Worm (Caenorhabditis elegans): ENCODE results near the gene C30B5.6.

The C30B5.6 gene

ce11 chrII:6236093-6236945 is 13.9 kb upstream of the C30B5.6 start:
- TF ChIP-seq lin-35 (GFP tag; optimal IDR thresholded peaks at IDR 0.05) (peak in 1 of 2 experiments; percentile 45), nhr-85 (tag) (peak; percentile 83), dpl-1 (GFP tag; optimal IDR thresholded peaks at IDR 0.05) (peak in 1 of 3 experiments; percentile 3), nhr-20 (tag; optimal IDR thresholded peaks at IDR 0.05) (peak; percentile 25), lin-14 (GFP tag; optimal IDR thresholded peaks at IDR 0.05) (peak; percentile 54), efl-1 (optimal IDR thresholded peaks at IDR 0.05) (no peak), efl-1 (GFP tag; optimal IDR thresholded peaks at IDR 0.05 in 1 of 2) (peak in 1 of 2 experiments; percentile 47), lsy-2 (tag; optimal IDR thresholded peaks at IDR 0.05) (peak in 1 of 2 experiments; percentile 30), nhr-71 (tag; optimal IDR thresholded peaks at IDR 0.05) (peak; percentile 19), elt-3 (tag; optimal IDR thresholded peaks at IDR 0.05) (peak in 1 of 6 experiments; percentile 35), jun-1 (tag; optimal IDR thresholded peaks at IDR 0.05) (no peak), ces-1 (GFP tag; optimal IDR thresholded peaks at IDR 0.05) (no peak), unc-130 (tag; optimal IDR thresholded peaks at IDR 0.05) (no peak), C04F5.9 (tag; optimal IDR thresholded peaks at IDR 0.05) (no peak), hpl-2 (GFP tag; optimal IDR thresholded peaks at IDR 0.05) (no peak), snu-23 (GFP tag; optimal IDR thresholded peaks at IDR 0.05) (peak; percentile 6), blmp-1 (tag; optimal IDR thresholded peaks at IDR 0.05) (peak; percentile 78)

- no peak for TF ChIP-seq skn-1 (tag; optimal IDR thresholded peaks at IDR 0.05)
Measured at ce11 chrII:6235432-6236092, 13.1 kb upstream of the C30B5.6 start, which contains the start of gene T24H7.9. T24H7.9 (minus strand) TSS chrII:6235505.

- TF ChIP-seq ceh-88 (GFP tag; IDR thresholded peaks at IDR 0.05) (no peak), fkh-8 (tag; optimal IDR thresholded peaks at IDR 0.05) (no peak), hpl-2 (GFP tag; optimal IDR thresholded peaks at IDR 0.05) (no peak), efl-1 (optimal IDR thresholded peaks at IDR 0.05) (no peak), efl-1 (GFP tag; optimal IDR thresholded peaks at IDR 0.05 in 1 of 2) (no peak), lin-14 (GFP tag; optimal IDR thresholded peaks at IDR 0.05) (peak; percentile 64)
Measured at ce11 chrII:6230116-6230515, 7.7 kb upstream of the C30B5.6 start.

- TF ChIP-seq unc-86 (tag; optimal IDR thresholded peaks at IDR 0.05) (peak; percentile 15), nhr-12 (tag; optimal IDR thresholded peaks at IDR 0.05) (no peak), lin-14 (GFP tag; optimal IDR thresholded peaks at IDR 0.05) (peak; percentile 36)
Measured at ce11 chrII:6226995-6227394, 4.5 kb upstream of the C30B5.6 start, which contains the start of gene srsy-2. srsy-2 (minus strand) TSS chrII:6227095.

DNA sequence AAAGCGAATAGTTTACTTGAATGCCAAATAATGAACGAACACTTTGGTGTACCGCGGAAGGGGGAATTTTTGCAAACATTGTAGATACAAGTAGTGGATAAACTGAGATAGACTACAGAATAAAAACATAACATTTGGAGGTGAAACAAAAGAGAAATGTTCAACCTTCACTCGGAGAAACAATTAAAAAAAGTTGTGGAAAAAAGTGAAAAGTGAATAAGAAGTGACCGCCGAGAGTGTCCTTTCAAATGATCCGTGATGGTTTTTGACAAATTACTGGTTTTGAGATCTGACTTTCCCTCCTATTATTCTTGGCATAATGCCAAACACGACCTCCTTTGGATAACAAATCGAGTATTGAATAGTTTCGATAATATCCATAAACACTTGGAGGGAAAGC is 1.3 kb upstream of the C30B5.6 start:
- TF ChIP-seq C04F5.9 (tag; optimal IDR thresholded peaks at IDR 0.05) (no peak), aha-1 (tag; optimal IDR thresholded peaks at IDR 0.05) (no peak), nhr-12 (tag; optimal IDR thresholded peaks at IDR 0.05) (no peak), F16B12.6 (tag; optimal IDR thresholded peaks at IDR 0.05) (no peak), unc-30 (tag; optimal IDR thresholded peaks at IDR 0.05) (no peak), jun-1 (tag; optimal IDR thresholded peaks at IDR 0.05) (no peak), fkh-10 (GFP tag; optimal IDR thresholded peaks at IDR 0.05) (no peak), nhr-20 (tag; optimal IDR thresholded peaks at IDR 0.05) (no peak), aly-2 (tag; optimal IDR thresholded peaks at IDR 0.05) (no peak), blmp-1 (tag; optimal IDR thresholded peaks at IDR 0.05) (peak; percentile 81), nhr-11 (tag; optimal IDR thresholded peaks at IDR 0.05) (no peak), zag-1 (tag; optimal IDR thresholded peaks at IDR 0.05) (no peak), Y116A8C.19 (tag; optimal IDR thresholded peaks at IDR 0.05; ENCODE audit: borderline replicate concordance) (no peak), nhr-85 (tag) (peak; percentile 57), lin-39 (tag; optimal IDR thresholded peaks at IDR 0.05) (no peak), snu-23 (GFP tag; optimal IDR thresholded peaks at IDR 0.05) (no peak), elt-3 (tag; optimal IDR thresholded peaks at IDR 0.05) (no peak)
